Fruit fly (Drosophila melanogaster) whole organism, embryonic: Measurements from ENCODE around the gene CG7173.

ENCODE experiments used
- Abd-B ChIP-seq: fragments of 200-800 bp; sonication (Bioruptor generic); optimal IDR thresholded peaks from 2 replicates; lab custom pipeline; 2018; ENCODE audit warnings: missing biosample characterization, mild to moderate bottlenecking, missing genetic modification characterization, moderate library complexity
- Aef1 ChIP-seq: fragments of 200-800 bp; sonication (Bioruptor generic); IDR thresholded peaks from 3 replicates; pipeline ENCODE4 v1.3.6; 2022; ENCODE audit warnings: missing biosample characterization, missing genetic modification characterization
- B-H1 ChIP-seq: fragments of 200-800 bp; sonication (Bioruptor generic); IDR thresholded peaks from 3 replicates; pipeline ENCODE4 v1.3.6; 2022; ENCODE audit warnings: missing biosample characterization, missing genetic modification characterization
- CG10274 ChIP-seq: fragments of 200-800 bp; sonication (Bioruptor generic); optimal IDR thresholded peaks from 3 replicates; lab custom pipeline; 2017; ENCODE audit warnings: missing biosample characterization, mild to moderate bottlenecking, missing genetic modification characterization
- CG10462 ChIP-seq: fragments of 200-800 bp; sonication (Bioruptor generic); optimal IDR thresholded peaks from 2 replicates; lab custom pipeline; 2016; ENCODE audit warnings: missing biosample characterization, missing genetic modification characterization
- CG12769 ChIP-seq: fragments of 200-800 bp; sonication (Bioruptor generic); optimal IDR thresholded peaks from 2 replicates; lab custom pipeline; 2019; ENCODE audit warnings: missing biosample characterization, mild to moderate bottlenecking, missing genetic modification characterization, moderate library complexity
- CG13123 ChIP-seq: fragments of 200-800 bp; sonication (Bioruptor generic); optimal IDR thresholded peaks from 2 replicates; lab custom pipeline; 2016; ENCODE audit warnings: missing biosample characterization, missing genetic modification characterization
- CG15011 ChIP-seq: fragments of 200-800 bp; sonication (Bioruptor generic); optimal IDR thresholded peaks from 3 replicates; lab custom pipeline; 2018; ENCODE audit warnings: missing biosample characterization, mild to moderate bottlenecking, missing genetic modification characterization
- CG15073 ChIP-seq: fragments of 200-800 bp; sonication (Bioruptor generic); optimal IDR thresholded peaks from 2 replicates; lab custom pipeline; 2016; ENCODE audit warnings: missing biosample characterization, missing genetic modification characterization
- CG15479 ChIP-seq: fragments of 200-800 bp; sonication (Bioruptor generic); optimal IDR thresholded peaks from 3 replicates; lab custom pipeline; 2019; ENCODE audit warnings: missing biosample characterization, mild to moderate bottlenecking, missing genetic modification characterization, moderate library complexity
- CG1647 ChIP-seq: fragments of 200-800 bp; sonication (Bioruptor generic); optimal IDR thresholded peaks from 3 replicates; lab custom pipeline; 2016; ENCODE audit warnings: missing biosample characterization, missing genetic modification characterization
- CG1832 ChIP-seq: fragments of 200-800 bp; sonication (Bioruptor generic); optimal IDR thresholded peaks from 2 replicates; lab custom pipeline; 2017; ENCODE audit warnings: missing biosample characterization, mild to moderate bottlenecking, missing genetic modification characterization, inconsistent platforms
- CG2129 ChIP-seq: fragments of 200-800 bp; sonication (Bioruptor generic); IDR thresholded peaks from 2 replicates; pipeline ENCODE4 v1.3.6; 2022; ENCODE audit warnings: missing biosample characterization, missing genetic modification characterization; ENCODE audit not compliant: partially characterized antibody
- CG2202 ChIP-seq: fragments of 200-800 bp; sonication (Bioruptor generic); optimal IDR thresholded peaks from 2 replicates; lab custom pipeline; 2018; ENCODE audit warnings: missing biosample characterization, mild to moderate bottlenecking, missing genetic modification characterization
- CG30403 ChIP-seq: fragments of 200-800 bp; sonication (Bioruptor generic); optimal IDR thresholded peaks from 3 replicates; lab custom pipeline; 2016; ENCODE audit warnings: missing biosample characterization, missing genetic modification characterization
- CG30431 ChIP-seq: fragments of 200-800 bp; sonication (Bioruptor generic); optimal IDR thresholded peaks from 2 replicates; lab custom pipeline; 2017; ENCODE audit warnings: missing biosample characterization, missing genetic modification characterization
- CG32772 ChIP-seq: fragments of 200-800 bp; sonication (Bioruptor generic); IDR thresholded peaks from 2 replicates; pipeline ENCODE4 v1.3.6; 2022; ENCODE audit warnings: missing biosample characterization, missing genetic modification characterization
- CG4282 ChIP-seq: fragments of 200-800 bp; sonication (Bioruptor generic); optimal IDR thresholded peaks from 2 replicates; lab custom pipeline; 2016; ENCODE audit warnings: missing biosample characterization, missing genetic modification characterization
- CG4404 ChIP-seq: fragments of 200-800 bp; sonication (Bioruptor generic); IDR thresholded peaks from 2 replicates; pipeline ENCODE4 v1.3.6; 2022; ENCODE audit warnings: missing biosample characterization, missing genetic modification characterization
- CG4617 ChIP-seq: fragments of 200-800 bp; sonication (Bioruptor generic); optimal IDR thresholded peaks from 3 replicates; lab custom pipeline; 2016; ENCODE audit warnings: missing biosample characterization, missing genetic modification characterization, borderline replicate concordance
- CG6654 ChIP-seq: fragments of 200-800 bp; sonication (Bioruptor generic); optimal IDR thresholded peaks from 2 replicates; lab custom pipeline; 2017; ENCODE audit warnings: missing biosample characterization, mild to moderate bottlenecking, missing genetic modification characterization
- CG7372 ChIP-seq: fragments of 200-800 bp; sonication (Bioruptor generic); IDR thresholded peaks from 2 replicates; pipeline ENCODE4 v1.3.6; 2022; ENCODE audit warnings: missing biosample characterization, missing genetic modification characterization
- CG7928 ChIP-seq: fragments of 200-800 bp; sonication (Bioruptor generic); optimal IDR thresholded peaks from 2 replicates; lab custom pipeline; 2017; ENCODE audit warnings: missing biosample characterization, mild to moderate bottlenecking, missing genetic modification characterization
- CG9609 ChIP-seq: fragments of 200-800 bp; sonication (Bioruptor generic); optimal IDR thresholded peaks from 3 replicates; lab custom pipeline; 2016; ENCODE audit warnings: missing biosample characterization, missing genetic modification characterization
- Camta ChIP-seq: fragments of 200-800 bp; sonication (Bioruptor generic); optimal IDR thresholded peaks from 2 replicates; lab custom pipeline; 2016; ENCODE audit warnings: missing biosample characterization, missing genetic modification characterization
- Dp ChIP-seq: fragments of 200-800 bp; sonication (Bioruptor generic); optimal IDR thresholded peaks from 2 replicates; lab custom pipeline; 2018; ENCODE audit warnings: missing biosample characterization, mild to moderate bottlenecking, missing genetic modification characterization, moderate library complexity
- Drgx ChIP-seq: fragments of 200-800 bp; sonication (Bioruptor generic); IDR thresholded peaks from 2 replicates; pipeline ENCODE4 v1.3.6; 2022; ENCODE audit warnings: missing biosample characterization, missing genetic modification characterization
- Ets97D ChIP-seq: fragments of 200-800 bp; sonication (Bioruptor generic); optimal IDR thresholded peaks from 3 replicates; lab custom pipeline; 2016; ENCODE audit warnings: missing biosample characterization, missing genetic modification characterization
- Fer1 ChIP-seq: fragments of 200-800 bp; sonication (Bioruptor generic); optimal IDR thresholded peaks from 2 replicates; lab custom pipeline; 2017; ENCODE audit warnings: missing biosample characterization, mild to moderate bottlenecking, missing genetic modification characterization
- HLHmδ ChIP-seq: fragments of 200-800 bp; sonication (Bioruptor generic); optimal IDR thresholded peaks from 2 replicates; lab custom pipeline; 2018; ENCODE audit warnings: missing biosample characterization, mild to moderate bottlenecking, missing genetic modification characterization, moderate library complexity
- Hand ChIP-seq: fragments of 200-800 bp; sonication (Bioruptor generic); optimal IDR thresholded peaks from 2 replicates; lab custom pipeline; 2017; ENCODE audit warnings: mild to moderate bottlenecking, missing biosample characterization, missing genetic modification reagents, missing genetic modification characterization
- Hr3 ChIP-seq: fragments of 200-800 bp; sonication (Bioruptor generic); optimal IDR thresholded peaks from 3 replicates; lab custom pipeline; 2016; ENCODE audit warnings: missing biosample characterization, missing genetic modification characterization
- Nf-YC ChIP-seq: fragments of 200-800 bp; optimal IDR thresholded peaks from 3 replicates; lab custom pipeline; 2019; ENCODE audit warnings: missing biosample characterization, mild to moderate bottlenecking, missing genetic modification characterization, moderate library complexity
- NfI ChIP-seq: fragments of 200-800 bp; sonication (Bioruptor generic); optimal IDR thresholded peaks from 3 replicates; lab custom pipeline; 2018; ENCODE audit warnings: missing biosample characterization, mild to moderate bottlenecking, missing genetic modification characterization, moderate library complexity
- Rfx ChIP-seq: fragments of 200-800 bp; sonication (Bioruptor generic); IDR thresholded peaks from 2 replicates; pipeline ENCODE4 v1.3.6; 2022; ENCODE audit warnings: missing biosample characterization, missing genetic modification characterization
- Rx ChIP-seq: fragments of 200-800 bp; sonication (Bioruptor generic); IDR thresholded peaks from 2 replicates; pipeline ENCODE4 v1.3.6; 2022; ENCODE audit warnings: missing biosample characterization, missing genetic modification characterization
- Tbp ChIP-seq: fragments of >200 bp; optimal IDR thresholded peaks from 2 replicates; lab custom pipeline; 2018; ENCODE audit warnings: missing biosample characterization, missing genetic modification characterization
- aop ChIP-seq: fragments of 200-800 bp; sonication (Bioruptor generic); IDR thresholded peaks from 2 replicates; pipeline ENCODE4 v1.3.6; 2022; ENCODE audit warnings: missing biosample characterization, missing genetic modification characterization
- ato ChIP-seq: fragments of 200-800 bp; sonication (Bioruptor generic); IDR thresholded peaks from 2 replicates; pipeline ENCODE4 v1.3.6; 2022; ENCODE audit warnings: missing biosample characterization, missing genetic modification characterization; ENCODE audit not compliant: partially characterized antibody
- bab2 ChIP-seq: fragments of 200-800 bp; sonication (Bioruptor generic); optimal IDR thresholded peaks from 2 replicates; lab custom pipeline; 2016; ENCODE audit warnings: missing biosample characterization, missing genetic modification characterization
- dm ChIP-seq: fragments of 200-800 bp; sonication (Bioruptor generic); optimal IDR thresholded peaks from 3 replicates; lab custom pipeline; 2016; ENCODE audit warnings: missing biosample characterization, missing genetic modification characterization
- esg ChIP-seq: fragments of 200-800 bp; sonication (Bioruptor generic); conservative IDR thresholded peaks from 2 replicates; pipeline ENCODE4 v1.3.6; 2022; ENCODE audit warnings: missing biosample characterization, missing genetic modification characterization
- hb ChIP-seq: fragments of 200-800 bp; sonication (Bioruptor generic); IDR thresholded peaks from 3 replicates; pipeline ENCODE4 v1.3.6; 2022; ENCODE audit warnings: missing biosample characterization, missing genetic modification characterization; ENCODE audit not compliant: partially characterized antibody
- her ChIP-seq: fragments of 200-800 bp; sonication (Bioruptor generic); optimal IDR thresholded peaks from 2 replicates; lab custom pipeline; 2016; ENCODE audit warnings: missing biosample characterization, missing genetic modification characterization
- hth ChIP-seq: fragments of >200 bp; optimal IDR thresholded peaks from 2 replicates; lab custom pipeline; 2017; ENCODE audit warnings: inconsistent platforms
- mirr ChIP-seq: fragments of 200-800 bp; sonication (Bioruptor generic); optimal IDR thresholded peaks from 3 replicates; lab custom pipeline; 2018; ENCODE audit warnings: missing biosample characterization, mild to moderate bottlenecking, missing genetic modification characterization
- nmo ChIP-seq: fragments of 200-800 bp; sonication (Bioruptor generic); optimal IDR thresholded peaks from 2 replicates; lab custom pipeline; 2018; ENCODE audit warnings: missing biosample characterization, mild to moderate bottlenecking, missing genetic modification characterization, moderate library complexity
- sd ChIP-seq: fragments of 200-800 bp; sonication (Bioruptor generic); optimal IDR thresholded peaks from 3 replicates; lab custom pipeline; 2018; ENCODE audit warnings: missing biosample characterization, mild to moderate bottlenecking, missing genetic modification characterization, moderate library complexity
- shn ChIP-seq: fragments of 200-800 bp; sonication (Bioruptor generic); optimal IDR thresholded peaks from 3 replicates; lab custom pipeline; 2016; ENCODE audit warnings: missing biosample characterization, missing genetic modification characterization
- slou ChIP-seq: fragments of 200-800 bp; sonication (Bioruptor generic); optimal IDR thresholded peaks from 3 replicates; lab custom pipeline; 2016; ENCODE audit warnings: missing biosample characterization, missing genetic modification characterization
- vnd ChIP-seq: fragments of 200-800 bp; sonication (Bioruptor generic); IDR thresholded peaks from 3 replicates; pipeline ENCODE4 v1.3.6; 2022; ENCODE audit warnings: missing biosample characterization, missing genetic modification characterization; ENCODE audit not compliant: partially characterized antibody

CG7173 gene

DNA sequence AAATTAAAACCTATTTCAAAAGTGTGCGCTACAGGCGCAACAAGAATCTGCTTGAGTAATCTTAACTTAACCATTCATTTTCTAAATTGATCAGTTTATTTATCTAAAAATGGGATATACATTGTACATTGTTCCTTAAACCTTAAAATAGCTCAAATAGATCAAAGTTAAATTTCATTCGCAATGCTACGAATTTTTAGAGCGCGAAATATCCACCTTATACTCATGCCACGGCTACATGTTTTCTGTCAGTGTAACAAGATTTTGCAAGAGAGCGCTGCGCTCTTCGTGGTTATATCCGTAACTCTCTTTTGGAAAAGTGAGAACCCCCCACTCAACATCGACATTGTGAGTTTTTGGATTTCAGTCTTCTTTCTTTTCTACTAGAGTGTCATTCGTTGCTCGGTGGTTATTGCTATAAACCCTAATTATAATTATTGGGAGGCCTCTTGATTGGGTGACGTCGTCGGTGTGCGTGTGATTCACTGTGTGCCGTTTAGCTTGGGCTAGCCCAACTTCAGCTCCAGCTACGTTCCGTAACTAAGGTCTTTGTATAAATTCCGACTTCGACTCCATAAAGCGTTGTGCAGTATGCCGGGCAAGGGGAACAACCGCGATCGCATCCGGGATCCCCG lies 48.4 kb downstream of the CG7173 start (continued):
- TF ChIP-seq CG15073 (GFP tag; lab: Kevin White, UChicago) (no peak), Rfx (GFP tag; lab: Robert Waterston, UW) (peak; percentile 66), Rx (GFP tag; lab: Robert Waterston, UW) (0 out of 2 replicates have a peak, but pooled peaks have one; percentile 27), Abd-B (GFP tag; lab: Kevin White, UChicago) (no peak), NfI (peak; percentile 31), CG12769 (tag; lab: Kevin White, UChicago) (peak; percentile 46), CG1647 (GFP tag; lab: Kevin White, UChicago) (no peak), CG4282 (GFP tag; lab: Kevin White, UChicago) (no peak), CG4617 (no peak), Dp (no peak), hb (GFP tag; lab: Robert Waterston, UW) (no peak), CG15011 (no peak), CG6654 (GFP tag; lab: Kevin White, UChicago) (no peak), CG2129 (GFP tag; lab: Robert Waterston, UW) (no peak), CG7372 (GFP tag; lab: Robert Waterston, UW) (no peak), nmo (GFP tag; lab: Kevin White, UChicago) (peak; percentile 37), CG2202 (tag; lab: Kevin White, UChicago) (no peak), CG13123 (GFP tag; lab: Kevin White, UChicago) (no peak), B-H1 (GFP tag; lab: Robert Waterston, UW) (no peak), Hr3 (GFP tag; lab: Kevin White, UChicago) (peak; percentile 38), CG30431 (GFP tag; lab: Kevin White, UChicago) (no peak), Fer1 (GFP tag; lab: Kevin White, UChicago) (peak; percentile 39), slou (GFP tag; lab: Kevin White, UChicago) (no peak), mirr (GFP tag; lab: Kevin White, UChicago) (no peak), bab2 (GFP tag; lab: Kevin White, UChicago) (no peak), CG32772 (no peak), Camta (GFP tag; lab: Kevin White, UChicago) (peak; percentile 23), CG10462 (GFP tag; lab: Kevin White, UChicago) (peak; percentile 21), Hand (GFP tag; lab: Kevin White, UChicago) (peak; percentile 35), esg (GFP tag; lab: Robert Waterston, UW) (no peak), CG4404 (GFP tag; lab: Robert Waterston, UW) (no peak), hth (lab: Kevin White, UChicago) (no peak), CG7928 (no peak), aop (GFP tag; lab: Robert Waterston, UW) (0 out of 2 replicates have a peak, but pooled peaks have one; percentile 21), her (GFP tag; lab: Kevin White, UChicago) (peak; percentile 39), CG30403 (GFP tag; lab: Kevin White, UChicago) (peak; percentile 55), Aef1 (GFP tag; lab: Robert Waterston, UW) (no peak), Nf-YC (tag; lab: Kevin White, UChicago) (no peak), Drgx (peak; percentile 36; the same call in 1 of the 2 replicates), HLHmδ (GFP tag; lab: Kevin White, UChicago) (no peak), shn (GFP tag; lab: Kevin White, UChicago) (peak; percentile 40), sd (tag; lab: Kevin White, UChicago) (no peak), dm (GFP tag; lab: Kevin White, UChicago) (no peak), CG15479 (GFP tag; lab: Kevin White, UChicago) (no peak), ato (GFP tag; lab: Robert Waterston, UW) (no peak), CG9609 (GFP tag; lab: Kevin White, UChicago) (no peak), CG1832 (GFP tag; lab: Kevin White, UChicago) (no peak), Tbp (GFP tag; lab: Kevin White, UChicago) (no peak), CG10274 (GFP tag; lab: Kevin White, UChicago) (no peak), Ets97D (GFP tag; lab: Kevin White, UChicago) (no peak), vnd (GFP tag; lab: Robert Waterston, UW) (no peak)
